Worm (Caenorhabditis elegans) whole organism, early embryonic: ENCODE measurements around the gene grl-11.

Experiments used
- B0310.2 ChIP-seq: sonication (generic microtip); optimal IDR thresholded peaks from 2 replicates; lab custom pipeline; 2016; ENCODE audit warnings: mild to moderate bottlenecking, missing genetic modification characterization, missing compliant biosample characterization
- aly-1 ChIP-seq: sonication (generic microtip); optimal IDR thresholded peaks from 2 replicates; lab custom pipeline; 2016; ENCODE audit warnings: missing genetic modification characterization, missing compliant biosample characterization
- ama-1 ChIP-seq: fragments of 150-350 bp; optimal IDR thresholded peaks from 2 replicates; lab custom pipeline; 2014
- ceh-13 ChIP-seq: fragments of 200-800 bp; sonication (Bioruptor generic); optimal IDR thresholded peaks from 2 replicates; lab custom pipeline; 2018; ENCODE audit warnings: mild to moderate bottlenecking, missing genetic modification characterization, missing compliant biosample characterization
- ceh-36 ChIP-seq: sonication (generic microtip); optimal IDR thresholded peaks from 2 replicates; lab custom pipeline; 2016; ENCODE audit warnings: missing genetic modification characterization, inconsistent platforms, missing compliant biosample characterization
- ets-7 ChIP-seq: sonication (generic microtip); optimal IDR thresholded peaks from 2 replicates; lab custom pipeline; 2016; ENCODE audit warnings: missing genotype, missing genetic modification characterization, missing compliant biosample characterization
- flt-1 ChIP-seq: fragments of 200-800 bp; sonication (Bioruptor generic); IDR thresholded peaks from 2 replicates; pipeline ENCODE4 v1.3.6; 2022; ENCODE audit warnings: missing genetic modification characterization, missing compliant biosample characterization
- hmbx-1 ChIP-seq: sonication (generic microtip); optimal IDR thresholded peaks from 2 replicates; lab custom pipeline; 2016; ENCODE audit warnings: mild to moderate bottlenecking, missing genetic modification characterization, missing compliant biosample characterization
- hmg-4 ChIP-seq: fragments of 200-800 bp; sonication (Bioruptor generic); optimal IDR thresholded peaks from 2 replicates; lab custom pipeline; 2018; ENCODE audit warnings: mild to moderate bottlenecking, missing genetic modification characterization, missing compliant biosample characterization
- pes-1 ChIP-seq: fragments of 200-800 bp; sonication (Bioruptor generic); IDR thresholded peaks from 2 replicates; pipeline ENCODE4 v1.3.6; 2022; ENCODE audit warnings: missing genetic modification reagents, missing genetic modification characterization, missing compliant biosample characterization
- scrt-1 ChIP-seq: fragments of 200-800 bp; sonication (Bioruptor generic); IDR thresholded peaks from 2 replicates; pipeline ENCODE4 v1.3.6; 2022; ENCODE audit warnings: missing genetic modification characterization, missing compliant biosample characterization
- sea-1 ChIP-seq: fragments of 200-800 bp; sonication (Bioruptor generic); conservative IDR thresholded peaks from 2 replicates; pipeline ENCODE4 v1.3.6; 2022; ENCODE audit warnings: missing genetic modification characterization, missing compliant biosample characterization
- tbx-37 ChIP-seq: fragments of 200-800 bp; sonication (Bioruptor generic); conservative IDR thresholded peaks from 2 replicates; pipeline ENCODE4 v1.3.6; 2022; ENCODE audit warnings: missing genetic modification reagents, missing genetic modification characterization, missing compliant biosample characterization
- tra-4 ChIP-seq: sonication (generic microtip); optimal IDR thresholded peaks from 2 replicates; lab custom pipeline; 2017; ENCODE audit warnings: missing genetic modification characterization, missing compliant biosample characterization

DNA sequence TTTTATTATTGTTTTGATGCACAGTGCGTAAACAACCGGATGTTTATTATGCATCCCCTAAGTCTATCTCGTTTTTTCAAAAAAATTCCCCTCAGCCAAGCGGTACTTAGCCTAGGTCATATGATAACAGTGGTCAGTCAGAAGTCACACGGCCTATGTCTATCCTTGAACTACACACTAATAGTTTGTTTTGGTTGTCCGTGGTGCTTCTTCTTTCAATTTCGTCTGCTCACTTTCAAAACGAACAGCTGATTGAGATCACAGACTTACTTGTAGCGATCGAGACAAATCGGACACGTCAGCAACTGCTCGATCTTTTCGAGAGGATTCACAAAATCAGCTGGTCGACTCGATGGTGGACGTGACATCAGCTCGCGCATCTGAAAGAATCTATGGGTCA, 34.8 kb upstream of the grl-11 start:
- TF ChIP-seq ama-1, result no peak
- no peak for TF ChIP-seq ceh-36 (tag; lab: Kevin White, UChicago)
- TF ChIP-seq hmg-4 (GFP tag; lab: Kevin White, UChicago), result no peak
- TF ChIP-seq sea-1 (GFP tag; lab: Robert Waterston, UW), result no peak
- no peak for TF ChIP-seq flt-1 (GFP tag; lab: Robert Waterston, UW)
- TF ChIP-seq scrt-1 (GFP tag; lab: Robert Waterston, UW), result no peak
- TF ChIP-seq tra-4 (tag; lab: Kevin White, UChicago), result no peak
- TF ChIP-seq hmbx-1 (tag; lab: Kevin White, UChicago), result no peak
- TF ChIP-seq pes-1, result no peak
- TF ChIP-seq ceh-13 (GFP tag; lab: Kevin White, UChicago), result no peak
- TF ChIP-seq aly-1 (tag; lab: Kevin White, UChicago), result no peak
- no peak for TF ChIP-seq ets-7
- no peak for TF ChIP-seq B0310.2
- TF ChIP-seq tbx-37 (GFP tag; lab: Robert Waterston, UW), result no peak
